Worm (Caenorhabditis elegans): ENCODE measurements around the gene C06A1.3.

Gene C06A1.3

ce11 chrII:10541923-10542486, 30.1 kb upstream of the C06A1.3 start, which contains the start of gene pro-1 (continued):
- TF ChIP-seq Y75B8A.6 (GFP tag; IDR thresholded peaks at IDR 0.05), result peak; percentile 45; the same call in 1 of the 2 replicates
- peak; percentile 76 for TF ChIP-seq hlh-11 (tag; optimal IDR thresholded peaks at IDR 0.05)
- no peak for TF ChIP-seq unc-39 (tag; optimal IDR thresholded peaks at IDR 0.05)
- TF ChIP-seq php-3 (GFP tag; IDR thresholded peaks at IDR 0.05), result peak; percentile 80
- peak in 1 of 2 experiments; percentile 84 for TF ChIP-seq hif-1 (tag; optimal IDR thresholded peaks at IDR 0.05)
- TF ChIP-seq F49E8.2 (tag; optimal IDR thresholded peaks at IDR 0.05; ENCODE audit: borderline replicate concordance), result no peak
- TF ChIP-seq ZK337.2 (GFP tag; IDR thresholded peaks at IDR 0.05), result peak; percentile 68; the same call in 1 of the 2 replicates
- TF ChIP-seq madf-9 (GFP tag; conservative IDR thresholded peaks at IDR 0.05), result no peak
- TF ChIP-seq fos-1 (tag; optimal IDR thresholded peaks at IDR 0.05), result peak; percentile 60
- TF ChIP-seq duxl-1 (tag; optimal IDR thresholded peaks at IDR 0.05; ENCODE audit: poor library complexity), result peak; percentile 83
- TF ChIP-seq egl-27 (tag; optimal IDR thresholded peaks at IDR 0.05), result no peak
- no peak for TF ChIP-seq F10B5.3 (tag; optimal IDR thresholded peaks at IDR 0.05)
- 0 out of 2 replicates have a peak, but pooled peaks have one; percentile 39 for TF ChIP-seq dmd-8 (GFP tag; IDR thresholded peaks at IDR 0.05)
- TF ChIP-seq dve-1 (tag; optimal IDR thresholded peaks at IDR 0.05; ENCODE audit: insufficient read depth), result peak; percentile 90
- TF ChIP-seq zag-1 (tag; optimal IDR thresholded peaks at IDR 0.05), result no peak
- peak; percentile 92 for TF ChIP-seq ceh-20 (GFP tag; IDR thresholded peaks at IDR 0.05)
- TF ChIP-seq pha-4 (GFP tag; IDR thresholded peaks at IDR 0.05), result peak; percentile 87
- TF ChIP-seq pha-4 (tag; optimal IDR thresholded peaks at IDR 0.05), result peak; percentile 32
- TF ChIP-seq F37D6.2 (tag; optimal IDR thresholded peaks at IDR 0.05), result peak; percentile 66
- no peak for TF ChIP-seq ZK546.5 (tag; optimal IDR thresholded peaks at IDR 0.05)
- peak; percentile 94 for TF ChIP-seq zfp-3 (GFP tag; conservative IDR thresholded peaks at IDR 0.05)
- TF ChIP-seq lin-38 (GFP tag; IDR thresholded peaks at IDR 0.05), result peak; percentile 84
- TF ChIP-seq mdl-1 (tag; optimal IDR thresholded peaks at IDR 0.05), result peak; percentile 6 to 13
- peak; percentile 72; the same call in 1 of the 2 replicates for TF ChIP-seq tag-97 (GFP tag; IDR thresholded peaks at IDR 0.05)
- TF ChIP-seq nhr-25 (tag; optimal IDR thresholded peaks at IDR 0.05; ENCODE audit: borderline replicate concordance, insufficient read depth), result peak; percentile 62
- TF ChIP-seq nhr-76 (tag; optimal IDR thresholded peaks at IDR 0.05), result no peak
- peak; percentile 78 for TF ChIP-seq daf-19 (GFP tag; conservative IDR thresholded peaks at IDR 0.05)
- TF ChIP-seq unc-130 (GFP tag; optimal IDR thresholded peaks at IDR 0.05), result no peak
- TF ChIP-seq nhr-111 (GFP tag; optimal IDR thresholded peaks at IDR 0.05), result peak; percentile 79
- peak; percentile 56; the same call in 1 of the 2 replicates for TF ChIP-seq Y48G9A.11 (GFP tag; IDR thresholded peaks at IDR 0.05)
- peak; percentile 80 for TF ChIP-seq R02D3.7 (tag; optimal IDR thresholded peaks at IDR 0.05)
- peak; percentile 58 for TF ChIP-seq dpl-1 (GFP tag; optimal IDR thresholded peaks at IDR 0.05)
- no peak for TF ChIP-seq ztf-11 (tag; optimal IDR thresholded peaks at IDR 0.05)
- TF ChIP-seq nhr-41 (GFP tag; IDR thresholded peaks at IDR 0.05), result peak; percentile 66; the same call in 1 of the 2 replicates
- no peak for TF ChIP-seq cey-2 (tag; optimal IDR thresholded peaks at IDR 0.05; ENCODE audit: borderline replicate concordance, insufficient read depth)
- TF ChIP-seq snpc-1.2 (GFP tag; IDR thresholded peaks at IDR 0.05), result peak; percentile 85
- no peak for TF ChIP-seq ces-1 (GFP tag; optimal IDR thresholded peaks at IDR 0.05)
- peak in 1 of 2 experiments; percentile 90 for TF ChIP-seq unc-62 (GFP tag; optimal IDR thresholded peaks at IDR 0.05 in 1 of 2)
- no peak for TF ChIP-seq unc-62 (tag; optimal IDR thresholded peaks at IDR 0.05)
- peak; percentile 98 for TF ChIP-seq sdz-12 (GFP tag; optimal IDR thresholded peaks at IDR 0.05)
- TF ChIP-seq ctbp-1 (GFP tag; IDR thresholded peaks at IDR 0.05), result peak; percentile 96
- no peak for TF ChIP-seq snpc-4 (tag; optimal IDR thresholded peaks at IDR 0.05)
- TF ChIP-seq dmd-9 (GFP tag; IDR thresholded peaks at IDR 0.05), result peak; percentile 75; the same call in 1 of the 2 replicates
- TF ChIP-seq Y105C5A.15 (GFP tag; IDR thresholded peaks at IDR 0.05), result peak; percentile 50; the same call in 1 of the 2 replicates
- peak; percentile 47 for TF ChIP-seq nhr-28 (tag; optimal IDR thresholded peaks at IDR 0.05)
- TF ChIP-seq dmd-6 (GFP tag; IDR thresholded peaks at IDR 0.05), result peak; percentile 54
- peak; percentile 61 for TF ChIP-seq zip-2 (tag; optimal IDR thresholded peaks at IDR 0.05)
- TF ChIP-seq lin-29 (GFP tag; IDR thresholded peaks at IDR 0.05), result peak; percentile 89
- TF ChIP-seq aly-2 (tag; optimal IDR thresholded peaks at IDR 0.05), result no peak

All from whole organism, L4 larva.